Fruit fly (Drosophila melanogaster): Measurements from ENCODE around the gene CG15332.

CG15332 gene

DNA sequence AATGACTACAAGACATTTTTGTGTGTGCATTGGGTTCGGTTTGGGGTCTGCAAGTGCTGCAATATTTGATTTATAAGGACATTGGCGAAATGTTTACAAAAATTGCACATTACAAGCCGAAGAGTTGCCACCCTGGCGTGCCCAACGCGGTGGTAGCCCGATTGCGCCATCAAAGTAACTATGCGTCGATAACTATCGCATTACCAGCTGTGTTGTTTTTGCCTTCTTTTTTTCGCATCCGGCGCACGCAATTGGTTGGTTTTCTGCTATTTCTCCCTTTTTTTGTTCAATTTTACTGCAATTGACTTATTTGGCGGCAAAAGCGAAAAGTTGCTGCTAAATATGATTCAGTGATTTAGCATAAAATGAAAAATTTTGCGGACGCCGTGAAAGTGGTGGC, 21.1 kb downstream of the CG15332 start, which contains the start of gene RpS14b (continued):
- TF ChIP-seq Blimp-1 (GFP tag; optimal IDR thresholded peaks at IDR 0.05) = no peak
- no peak for TF ChIP-seq Hr38 (GFP tag; optimal IDR thresholded peaks at IDR 0.05)
- peak; percentile 66 for TF ChIP-seq cyc (GFP tag; optimal IDR thresholded peaks at IDR 0.05)
- TF ChIP-seq Ets21C (GFP tag; optimal IDR thresholded peaks at IDR 0.05) = no peak
- TF ChIP-seq CG10631 (GFP tag; optimal IDR thresholded peaks at IDR 0.05) = peak; percentile 44
- no peak for TF ChIP-seq CG4318 (GFP tag; optimal IDR thresholded peaks at IDR 0.05)
- peak; percentile 68 for TF ChIP-seq CG3919 (GFP tag; optimal IDR thresholded peaks at IDR 0.05)
- peak; percentile 64 for TF ChIP-seq achi (GFP tag; optimal IDR thresholded peaks at IDR 0.05)
- no peak for TF ChIP-seq Eip93F (GFP tag; optimal IDR thresholded peaks at IDR 0.05)
- TF ChIP-seq CG6163 (GFP tag; IDR thresholded peaks at IDR 0.05) = peak; percentile 81
- peak; percentile 30 for TF ChIP-seq CG11902 (GFP tag; optimal IDR thresholded peaks at IDR 0.05)
- peak; percentile 25 for TF ChIP-seq acj6 (GFP tag; optimal IDR thresholded peaks at IDR 0.05)
- peak; percentile 56 for TF ChIP-seq OdsH (GFP tag; optimal IDR thresholded peaks at IDR 0.05)
- peak; percentile 62 for TF ChIP-seq CG9139 (GFP tag; optimal IDR thresholded peaks at IDR 0.05)
- TF ChIP-seq pdm3 (GFP tag; optimal IDR thresholded peaks at IDR 0.05) = peak; percentile 54
- TF ChIP-seq Sox14 (GFP tag; optimal IDR thresholded peaks at IDR 0.05) = peak; percentile 48
- TF ChIP-seq ss (GFP tag; optimal IDR thresholded peaks at IDR 0.05) = peak; percentile 59 to 70
- no peak for TF ChIP-seq Lpt (GFP tag; optimal IDR thresholded peaks at IDR 0.05)
- peak; percentile 14 for TF ChIP-seq Ets96B (tag; optimal IDR thresholded peaks at IDR 0.05)
- TF ChIP-seq Smox (GFP tag; optimal IDR thresholded peaks at IDR 0.05) = peak; percentile 55
- no peak for TF ChIP-seq CG11294 (GFP tag; IDR thresholded peaks at IDR 0.05)
- peak; percentile 67 for TF ChIP-seq net (GFP tag; optimal IDR thresholded peaks at IDR 0.05)
- TF ChIP-seq Hr4 (GFP tag; optimal IDR thresholded peaks at IDR 0.05) = no peak
- TF ChIP-seq topi (GFP tag; optimal IDR thresholded peaks at IDR 0.05) = peak; percentile 71
- peak; percentile 29; the same call in 1 of the 2 replicates for TF ChIP-seq CG15336 (GFP tag; IDR thresholded peaks at IDR 0.05)
- peak; percentile 54 for TF ChIP-seq CG6792 (GFP tag; optimal IDR thresholded peaks at IDR 0.05)

- no peak for TF ChIP-seq CG1621 (tag; optimal IDR thresholded peaks at IDR 0.05)
- TF ChIP-seq vri (GFP tag; optimal IDR thresholded peaks at IDR 0.05) = peak; percentile 17
- no peak for TF ChIP-seq Sox15 (GFP tag; optimal IDR thresholded peaks at IDR 0.05)
- peak; percentile 54 for TF ChIP-seq CG34406 (GFP tag; optimal IDR thresholded peaks at IDR 0.05)
- peak; percentile 46 for TF ChIP-seq svp (GFP tag)
- peak; percentile 39 for TF ChIP-seq CG31627 (GFP tag; optimal IDR thresholded peaks at IDR 0.05)
- peak; percentile 44 for TF ChIP-seq CG6808 (GFP tag; optimal IDR thresholded peaks at IDR 0.05)
- peak; percentile 9 for TF ChIP-seq fd59A (GFP tag; optimal IDR thresholded peaks at IDR 0.05)
- no peak for TF ChIP-seq dsx (GFP tag; optimal IDR thresholded peaks at IDR 0.05; ENCODE audit: poor library complexity, severe bottlenecking)
- TF ChIP-seq CG10669 (GFP tag; optimal IDR thresholded peaks at IDR 0.05) = peak; percentile 34
- peak; percentile 53 for TF ChIP-seq CG3919 (GFP tag; optimal IDR thresholded peaks at IDR 0.05)
- TF ChIP-seq CG11762 (GFP tag; optimal IDR thresholded peaks at IDR 0.05; ENCODE audit: insufficient read depth) = no peak
- peak; percentile 24 for TF ChIP-seq Blimp-1 (GFP tag; optimal IDR thresholded peaks at IDR 0.05)
- peak; percentile 70 for TF ChIP-seq lz (GFP tag; optimal IDR thresholded peaks at IDR 0.05)
- peak; percentile 68 for TF ChIP-seq Eip78C (GFP tag)
- TF ChIP-seq eg (GFP tag; IDR thresholded peaks at IDR 0.05) = peak; percentile 41; the same call in 1 of the 3 replicates
- TF ChIP-seq Eip75B (GFP tag; optimal IDR thresholded peaks at IDR 0.05) = peak; percentile 16
- peak; percentile 99 for TF ChIP-seq achi (GFP tag; optimal IDR thresholded peaks at IDR 0.05)
- TF ChIP-seq Lpt (GFP tag; optimal IDR thresholded peaks at IDR 0.05) = no peak
- no peak for TF ChIP-seq CG15336 (GFP tag; IDR thresholded peaks at IDR 0.05)
- peak; percentile 8 for TF ChIP-seq acj6 (GFP tag; optimal IDR thresholded peaks at IDR 0.05)
- TF ChIP-seq topi (GFP tag; optimal IDR thresholded peaks at IDR 0.05) = peak; percentile 54
- peak; percentile 39 for TF ChIP-seq net (GFP tag; optimal IDR thresholded peaks at IDR 0.05)
- no peak for TF ChIP-seq Hr38 (GFP tag; optimal IDR thresholded peaks at IDR 0.05)
- TF ChIP-seq esn (GFP tag; optimal IDR thresholded peaks at IDR 0.05) = peak; percentile 67
- TF ChIP-seq Sox102F (GFP tag; optimal IDR thresholded peaks at IDR 0.05) = peak; percentile 46
- TF ChIP-seq Ets21C (GFP tag; optimal IDR thresholded peaks at IDR 0.05) = no peak
- TF ChIP-seq Smox (GFP tag; optimal IDR thresholded peaks at IDR 0.05) = peak; percentile 40
- peak; percentile 4 for TF ChIP-seq Sox14 (GFP tag; optimal IDR thresholded peaks at IDR 0.05)
- TF ChIP-seq cyc (GFP tag; optimal IDR thresholded peaks at IDR 0.05) = peak; percentile 44
- peak; percentile 51 for TF ChIP-seq fkh (GFP tag; optimal IDR thresholded peaks at IDR 0.05)
- TF ChIP-seq Eip93F (GFP tag; optimal IDR thresholded peaks at IDR 0.05) = peak; percentile 45
- TF ChIP-seq CG6792 (GFP tag; optimal IDR thresholded peaks at IDR 0.05) = peak; percentile 37
- TF ChIP-seq CG6854 (GFP tag; optimal IDR thresholded peaks at IDR 0.05) = peak; percentile 74
- peak; percentile 52 for TF ChIP-seq Met (GFP tag; optimal IDR thresholded peaks at IDR 0.05)
- peak; percentile 49 for TF ChIP-seq CG8632 (GFP tag; optimal IDR thresholded peaks at IDR 0.05)
Measured at dm6 chrX:7933210-7933915, 22.4 kb downstream of the CG15332 start, which contains the start of the genes Dhdds and RpS14a. Gene Dhdds (minus strand): TSS chrX:7933351. Gene RpS14a (plus strand): TSS chrX:7933742.

Data from whole organism, prepupa.